Worm (Caenorhabditis elegans) whole organism, young adult: ENCODE measurements around the gene sre-52.

Experiments
- C06A6.2 ChIP-seq: fragments of 200-800 bp; sonication (Bioruptor generic); conservative IDR thresholded peaks from 2 replicates; pipeline ENCODE4 v1.3.6; 2022; ENCODE audit warnings: missing genetic modification characterization, missing compliant biosample characterization
- F37B4.10 ChIP-seq: fragments of 200-800 bp; sonication (Bioruptor generic); IDR thresholded peaks from 2 replicates; pipeline ENCODE4 v1.3.6; 2022; ENCODE audit warnings: missing genetic modification characterization, missing compliant biosample characterization
- Y79H2A.3 ChIP-seq: fragments of 200-800 bp; sonication (Bioruptor generic); conservative IDR thresholded peaks from 2 replicates; pipeline ENCODE4 v1.3.6; 2022; ENCODE audit warnings: missing genetic modification reagents, missing genetic modification characterization, missing compliant biosample characterization
- ZK185.1 ChIP-seq: sonication (generic microtip); optimal IDR thresholded peaks from 2 replicates; lab custom pipeline; 2016; ENCODE audit warnings: mild to moderate bottlenecking, missing genetic modification characterization, missing compliant biosample characterization; ENCODE audit not compliant: poor library complexity, severe bottlenecking
- akir-1 ChIP-seq: fragments of 200-800 bp; sonication (Bioruptor generic); optimal IDR thresholded peaks from 2 replicates; lab custom pipeline; 2018; ENCODE audit warnings: mild to moderate bottlenecking, missing genetic modification characterization, moderate library complexity, missing compliant biosample characterization
- cebp-1 ChIP-seq, 2 experiments: fragments of 200-800 bp in 1 of 2; sonication (Bioruptor generic) in 1 of 2; sonication (generic microtip) in 1 of 2; IDR thresholded peaks in 1 of 2; optimal IDR thresholded peaks in 1 of 2; 2 replicates each; pipeline versions ENCODE4 v1.3.6 to Lab custom; 2017 to 2022; ENCODE audit warnings: missing compliant biosample characterization in 2 of 2, missing genetic modification characterization in 2 of 2, mild to moderate bottlenecking in 1 of 2, missing genetic modification reagents in 1 of 2, moderate library complexity in 1 of 2
- dpl-1 ChIP-seq: fragments of 150-350 bp; optimal IDR thresholded peaks from 2 replicates; lab custom pipeline; 2014; ENCODE audit warnings: missing biosample characterization, missing genetic modification reagents, missing genetic modification characterization
- efl-1 ChIP-seq: fragments of 150-350 bp; optimal IDR thresholded peaks from 2 replicates; lab custom pipeline; 2014; ENCODE audit warnings: missing biosample characterization, missing genetic modification reagents, missing genetic modification characterization
- egrh-3 ChIP-seq: fragments of 200-800 bp; sonication (Bioruptor generic); IDR thresholded peaks from 2 replicates; pipeline ENCODE4 v1.3.6; 2022; ENCODE audit warnings: missing genetic modification reagents, missing genetic modification characterization, missing compliant biosample characterization
- lag-1 ChIP-seq: fragments of 200-800 bp; sonication (Bioruptor generic); IDR thresholded peaks from 2 replicates; pipeline ENCODE4 v1.3.6; 2022; ENCODE audit warnings: missing genetic modification reagents, missing genetic modification characterization, missing compliant biosample characterization
- lin-26 ChIP-seq: fragments of 200-800 bp; sonication (Bioruptor generic); IDR thresholded peaks from 2 replicates; pipeline ENCODE4 v1.3.6; 2022; ENCODE audit warnings: missing genetic modification reagents, missing genetic modification characterization, missing compliant biosample characterization
- lin-40 ChIP-seq: sonication (generic microtip); optimal IDR thresholded peaks from 2 replicates; lab custom pipeline; 2016; ENCODE audit warnings: missing genetic modification characterization, mild to moderate bottlenecking, missing compliant biosample characterization, missing genotype, missing genetic modification reagents
- lir-1 ChIP-seq: fragments of 200-800 bp; sonication (Bioruptor generic); conservative IDR thresholded peaks from 2 replicates; pipeline ENCODE4 v1.3.6; 2022; ENCODE audit warnings: missing genetic modification reagents, missing genetic modification characterization, missing compliant biosample characterization
- madf-8 ChIP-seq: fragments of 200-800 bp; sonication (Bioruptor generic); conservative IDR thresholded peaks from 2 replicates; pipeline ENCODE4 v1.3.6; 2022; ENCODE audit warnings: missing genetic modification reagents, missing genetic modification characterization, missing compliant biosample characterization
- mcd-1 ChIP-seq: fragments of 200-800 bp; sonication (Bioruptor generic); IDR thresholded peaks from 2 replicates; pipeline ENCODE4 v1.3.6; 2022; ENCODE audit warnings: missing genetic modification reagents, missing genetic modification characterization, missing compliant biosample characterization
- mes-4 ChIP-seq: sonication (generic microtip); optimal IDR thresholded peaks from 2 replicates; lab custom pipeline; 2016; ENCODE audit warnings: missing genotype, missing genetic modification characterization, missing compliant biosample characterization
- nhr-27 ChIP-seq: fragments of 200-800 bp; sonication (Bioruptor generic); optimal IDR thresholded peaks from 2 replicates; lab custom pipeline; 2018; ENCODE audit warnings: mild to moderate bottlenecking, missing genetic modification characterization, moderate library complexity, missing compliant biosample characterization
- nhr-80 ChIP-seq: sonication (generic microtip); optimal IDR thresholded peaks from 2 replicates; lab custom pipeline; 2016; ENCODE audit warnings: missing genetic modification characterization, missing compliant biosample characterization
- nhr-90 ChIP-seq: sonication (generic microtip); optimal IDR thresholded peaks from 2 replicates; lab custom pipeline; 2016; ENCODE audit warnings: missing genotype, mild to moderate bottlenecking, missing genetic modification characterization, missing compliant biosample characterization
- pbrm-1 ChIP-seq: fragments of 200-800 bp; sonication (Bioruptor generic); IDR thresholded peaks from 2 replicates; pipeline ENCODE4 v1.3.6; 2022; ENCODE audit warnings: missing genetic modification reagents, missing genetic modification characterization, missing compliant biosample characterization
- pha-4 ChIP-seq: fragments of 150-350 bp; sonication (generic microtip); optimal IDR thresholded peaks from 2 replicates; lab custom pipeline; 2014; ENCODE audit warnings: missing biosample characterization, missing genetic modification reagents, missing genetic modification characterization
- repo-1 ChIP-seq: sonication (generic microtip); optimal IDR thresholded peaks from 2 replicates; lab custom pipeline; 2017; ENCODE audit warnings: mild to moderate bottlenecking, missing genetic modification characterization, missing compliant biosample characterization
- sdz-38 ChIP-seq: sonication (generic microtip); optimal IDR thresholded peaks from 2 replicates; lab custom pipeline; 2016; ENCODE audit warnings: missing genotype, missing genetic modification characterization, missing compliant biosample characterization
- snpc-1.3 ChIP-seq: sonication (generic microtip); optimal IDR thresholded peaks from 2 replicates; lab custom pipeline; 2017; ENCODE audit warnings: missing genetic modification characterization, mild to moderate bottlenecking, missing compliant biosample characterization, antibody characterized with exemption, moderate library complexity, missing genotype, missing genetic modification reagents; ENCODE audit not compliant: insufficient read depth
- somi-1 ChIP-seq: fragments of 200-800 bp; sonication (Bioruptor generic); optimal IDR thresholded peaks from 2 replicates; lab custom pipeline; 2018; ENCODE audit warnings: mild to moderate bottlenecking, missing genetic modification characterization, missing compliant biosample characterization
- tbp1 ChIP-seq: fragments of 200-800 bp; sonication (Bioruptor generic); optimal IDR thresholded peaks from 2 replicates; lab custom pipeline; 2018; ENCODE audit warnings: mild to moderate bottlenecking, missing genetic modification characterization, missing compliant biosample characterization
- tlf-1 ChIP-seq: fragments of 200-800 bp; sonication (Bioruptor generic); optimal IDR thresholded peaks from 2 replicates; lab custom pipeline; 2018; ENCODE audit warnings: mild to moderate bottlenecking, missing genetic modification characterization, missing compliant biosample characterization
- zfh-2 ChIP-seq: fragments of 200-800 bp; sonication (Bioruptor generic); conservative IDR thresholded peaks from 2 replicates; pipeline ENCODE4 v1.3.6; 2022; ENCODE audit warnings: missing genetic modification reagents, missing genetic modification characterization, missing compliant biosample characterization
- ztf-18 ChIP-seq: sonication (generic microtip); optimal IDR thresholded peaks from 2 replicates; lab custom pipeline; 2016; ENCODE audit warnings: missing genotype, mild to moderate bottlenecking, missing genetic modification characterization, missing compliant biosample characterization
- ztf-22 ChIP-seq: fragments of 200-800 bp; sonication (Bioruptor generic); optimal IDR thresholded peaks from 2 replicates; lab custom pipeline; 2018; ENCODE audit warnings: mild to moderate bottlenecking, missing genetic modification characterization, moderate library complexity, missing compliant biosample characterization
- ztf-26 ChIP-seq: sonication (generic microtip); optimal IDR thresholded peaks from 2 replicates; lab custom pipeline; 2017; ENCODE audit warnings: missing genetic modification characterization, missing compliant biosample characterization
- ztf-28 ChIP-seq: fragments of 200-800 bp; sonication (Bioruptor generic); IDR thresholded peaks from 2 replicates; pipeline ENCODE4 v1.3.6; 2022; ENCODE audit warnings: missing genetic modification reagents, missing genetic modification characterization, missing compliant biosample characterization

The sre-52 gene

ce11 chrII:12339152-12339551 is 3.6 kb downstream of the sre-52 start (continued):
- TF ChIP-seq nhr-90 (tag; lab: Kevin White, UChicago) (no peak), dpl-1 (no peak), lag-1 (GFP tag; lab: Robert Waterston, UW) (no peak), lin-40 (tag; lab: Kevin White, UChicago) (peak; percentile 59), efl-1 (GFP tag; lab: Kevin White, UChicago) (no peak), tlf-1 (GFP tag; lab: Kevin White, UChicago) (no peak), lir-1 (GFP tag; lab: Robert Waterston, UW) (peak; percentile 96), madf-8 (GFP tag; lab: Robert Waterston, UW) (no peak)

DNA sequence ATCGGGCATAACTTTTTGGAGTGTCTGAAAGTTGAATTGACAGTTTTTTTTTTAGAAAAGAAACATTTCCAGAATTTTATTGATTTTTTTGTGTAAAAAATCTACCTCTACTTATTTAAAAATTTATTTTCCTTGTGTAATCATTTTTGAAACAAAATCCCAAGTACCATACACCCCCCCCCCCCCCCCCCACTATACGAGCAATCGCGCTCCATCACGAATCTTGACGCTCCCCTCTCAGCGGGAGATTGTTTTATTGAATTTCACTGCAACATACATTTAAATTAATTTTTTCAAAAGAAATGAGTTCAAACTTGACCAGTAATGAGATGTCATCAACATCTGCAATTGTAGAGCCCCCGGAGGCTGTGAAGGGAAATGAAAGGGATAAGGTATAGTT is 4.1 kb downstream of the sre-52 start, which contains the start of gene sop-2:
Gene sop-2 (plus strand): TSS at position 301 of the 400 bp plus-strand sequence.
- no peak for TF ChIP-seq ztf-26 (tag; lab: Kevin White, UChicago)
- no peak for TF ChIP-seq tbp1 (GFP tag; lab: Kevin White, UChicago)
- TF ChIP-seq sdz-38 (tag; lab: Kevin White, UChicago) = no peak
- no peak for TF ChIP-seq zfh-2 (GFP tag; lab: Robert Waterston, UW)
- no peak for TF ChIP-seq F37B4.10 (GFP tag; lab: Robert Waterston, UW)
- TF ChIP-seq ZK185.1 (tag; lab: Kevin White, UChicago) = no peak
- no peak for TF ChIP-seq lir-1 (GFP tag; lab: Robert Waterston, UW)
- no peak for TF ChIP-seq somi-1 (GFP tag; lab: Kevin White, UChicago)
- TF ChIP-seq mes-4 = no peak
- no peak for TF ChIP-seq repo-1 (tag; lab: Kevin White, UChicago)

DNA sequence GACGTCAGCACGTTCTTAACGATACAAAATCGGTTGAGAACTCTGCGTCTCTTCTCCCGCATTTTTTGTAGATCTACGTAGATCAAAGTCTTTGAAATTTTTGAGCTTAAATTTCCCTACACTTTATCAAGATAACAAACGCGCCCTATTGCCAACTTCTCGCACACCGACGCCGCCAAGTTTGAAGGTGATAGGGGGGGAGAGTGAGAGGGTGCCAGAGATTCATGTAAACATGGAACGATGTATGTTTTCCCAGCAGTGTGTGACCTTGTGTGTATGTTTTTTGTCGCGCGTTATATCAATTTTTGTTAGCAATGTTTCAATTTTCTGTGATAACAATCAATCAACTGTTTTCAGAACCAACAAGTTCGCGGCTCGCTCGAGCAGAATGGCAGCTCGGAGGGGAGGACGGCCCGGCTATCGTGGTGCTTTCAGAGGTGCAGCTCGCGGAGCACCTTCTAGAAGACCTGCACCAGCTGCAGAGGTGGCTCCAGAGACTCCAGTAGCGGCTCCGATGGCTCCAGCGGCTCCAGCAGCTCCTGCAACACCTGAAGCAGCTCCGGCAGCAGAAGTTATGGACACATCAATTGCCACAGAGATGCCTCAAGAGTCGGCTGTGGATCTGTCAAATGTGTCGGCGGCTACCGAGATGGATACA is 6.2 kb downstream of the sre-52 start:
- no peak for TF ChIP-seq cebp-1 (GFP tag; IDR thresholded peaks at IDR 0.05; lab: Robert Waterston, UW)
- no peak for TF ChIP-seq cebp-1 (tag; optimal IDR thresholded peaks at IDR 0.05; lab: Kevin White, UChicago)
- peak; percentile 95 for TF ChIP-seq egrh-3 (GFP tag; lab: Robert Waterston, UW)
- TF ChIP-seq mcd-1 (GFP tag; lab: Robert Waterston, UW) = peak; percentile 25; the same call in 1 of the 2 replicates
- TF ChIP-seq zfh-2 (GFP tag; lab: Robert Waterston, UW) = peak; percentile 93
- no peak for TF ChIP-seq snpc-1.3

DNA sequence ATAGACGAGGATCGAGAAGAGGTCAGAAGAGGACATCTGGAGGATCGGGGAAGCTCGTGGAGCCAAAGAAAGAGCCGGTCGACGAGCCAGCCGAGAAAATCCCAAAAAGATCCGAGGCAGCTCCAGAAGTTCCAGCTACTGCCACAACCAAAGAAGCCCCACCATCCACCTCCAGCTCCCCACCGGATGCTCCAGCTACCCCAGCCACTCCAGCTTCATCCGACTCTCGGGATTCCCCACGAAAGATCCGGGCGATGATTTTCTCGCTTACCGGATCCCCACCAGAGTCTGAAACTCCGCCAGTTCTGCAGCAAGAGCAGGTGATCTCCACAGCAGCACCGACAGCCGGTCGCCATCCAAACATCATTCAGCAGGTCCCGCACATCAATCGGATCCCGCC is 7.4 kb downstream of the sre-52 start:
- TF ChIP-seq egrh-3 (GFP tag; lab: Robert Waterston, UW) (peak; percentile 67; the same call in 1 of the 2 replicates), pha-4 (tag; lab: Kevin White, UChicago) (no peak), C06A6.2 (GFP tag; lab: Robert Waterston, UW) (no peak), lin-26 (GFP tag; lab: Robert Waterston, UW) (no peak), zfh-2 (GFP tag; lab: Robert Waterston, UW) (peak; percentile 74), ztf-28 (GFP tag; lab: Robert Waterston, UW) (0 out of 2 replicates have a peak, but pooled peaks have one; percentile 2), pbrm-1 (GFP tag; lab: Robert Waterston, UW) (0 out of 2 replicates have a peak, but pooled peaks have one; percentile 22)

- TF ChIP-seq ztf-22 (no peak), nhr-90 (tag; lab: Kevin White, UChicago) (no peak), lir-1 (GFP tag; lab: Robert Waterston, UW) (no peak), nhr-80 (no peak), akir-1 (no peak), snpc-1.3 (no peak), ztf-18 (tag; lab: Kevin White, UChicago) (no peak), cebp-1 (GFP tag; IDR thresholded peaks at IDR 0.05; lab: Robert Waterston, UW) (no peak), cebp-1 (tag; optimal IDR thresholded peaks at IDR 0.05; lab: Kevin White, UChicago) (no peak), nhr-27 (no peak), Y79H2A.3 (GFP tag; lab: Robert Waterston, UW) (no peak)
These were observed 8.2 kb downstream of the sre-52 start for ce11 chrII:12343710-12344109.
